Worm (Caenorhabditis elegans) whole organism, L4/young adult: Measurements from ENCODE around the gene pef-1.

ENCODE experiments used
- W03F9.2 ChIP-seq: fragments of 150-350 bp; optimal IDR thresholded peaks from 2 replicates; lab custom pipeline; 2014; ENCODE audit warnings: missing biosample characterization, missing genetic modification characterization
- dao-5 ChIP-seq: sonication (generic microtip); optimal IDR thresholded peaks from 2 replicates; lab custom pipeline; 2016; ENCODE audit warnings: missing genotype, missing genetic modification characterization, moderate library complexity, missing compliant biosample characterization
- him-1 ChIP-seq: sonication (generic microtip); optimal IDR thresholded peaks from 2 replicates; lab custom pipeline; 2016; ENCODE audit warnings: missing genotype, missing genetic modification reagents, missing genetic modification characterization, missing compliant biosample characterization

DNA sequence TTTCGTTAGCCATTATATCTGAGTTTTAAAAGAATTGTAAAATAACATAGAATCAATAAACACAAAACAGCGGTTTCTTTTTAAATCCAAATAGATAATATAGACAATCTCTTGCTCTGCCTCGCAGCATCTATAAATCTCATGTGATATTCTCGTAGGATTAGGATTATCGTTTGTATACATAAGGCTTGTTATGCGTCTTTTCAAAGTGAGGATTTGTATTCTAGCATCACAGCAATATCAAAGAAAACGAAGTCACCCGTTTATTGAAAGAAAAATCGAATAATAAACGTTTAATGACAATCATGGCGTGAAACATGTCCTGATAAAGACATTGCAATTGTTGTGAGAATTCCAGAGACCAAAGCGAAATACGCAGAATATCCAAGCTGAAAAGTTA is 53.7 kb downstream of the pef-1 start, which contains the start of the genes T24C4.3 and clc-20:
- TF ChIP-seq W03F9.2 (tag; lab: Kevin White, UChicago): no peak
- TF ChIP-seq him-1 (tag; lab: Kevin White, UChicago): no peak
- no peak for TF ChIP-seq dao-5 (tag; lab: Kevin White, UChicago)
